Fruit fly (Drosophila melanogaster) whole organism, embryonic: ENCODE data around the gene kel.

Source experiments
- Asciz ChIP-seq: fragments of 200-800 bp; sonication (Bioruptor generic); optimal IDR thresholded peaks from 2 replicates; lab custom pipeline; 2017; ENCODE audit warnings: missing biosample characterization, mild to moderate bottlenecking, missing genetic modification characterization, missing genetic modification reagents
- B-H2 ChIP-seq: fragments of 200-800 bp; sonication (Bioruptor generic); optimal IDR thresholded peaks from 2 replicates; lab custom pipeline; 2018; ENCODE audit warnings: missing biosample characterization, mild to moderate bottlenecking, missing genetic modification characterization
- Bteb2 ChIP-seq: fragments of 200-800 bp; sonication (Bioruptor generic); optimal IDR thresholded peaks from 2 replicates; lab custom pipeline; 2016; ENCODE audit warnings: missing biosample characterization, missing genetic modification characterization
- CG10267 ChIP-seq: fragments of 200-800 bp; sonication (Bioruptor generic); optimal IDR thresholded peaks from 2 replicates; lab custom pipeline; 2018; ENCODE audit warnings: missing biosample characterization, mild to moderate bottlenecking, missing genetic modification characterization, moderate library complexity
- CG12744 ChIP-seq: fragments of 200-800 bp; sonication (Bioruptor generic); optimal IDR thresholded peaks from 2 replicates; lab custom pipeline; 2016; ENCODE audit warnings: missing biosample characterization, missing genetic modification characterization
- CG13424 ChIP-seq: fragments of 200-800 bp; sonication (Bioruptor generic); optimal IDR thresholded peaks from 2 replicates; lab custom pipeline; 2019; ENCODE audit warnings: missing biosample characterization, mild to moderate bottlenecking, missing genetic modification characterization, moderate library complexity
- CG14710 ChIP-seq: fragments of 200-800 bp; sonication (Bioruptor generic); optimal IDR thresholded peaks from 3 replicates; lab custom pipeline; 2019; ENCODE audit warnings: missing biosample characterization, mild to moderate bottlenecking, missing genetic modification characterization, moderate library complexity
- CG14860 ChIP-seq: fragments of 200-800 bp; sonication (Bioruptor generic); IDR thresholded peaks from 3 replicates; pipeline ENCODE4 v1.3.6; 2022; ENCODE audit warnings: missing biosample characterization, missing genetic modification characterization; ENCODE audit not compliant: partially characterized antibody
- CG15601 ChIP-seq: fragments of 200-800 bp; sonication (Bioruptor generic); optimal IDR thresholded peaks from 3 replicates; lab custom pipeline; 2019; ENCODE audit warnings: missing biosample characterization, mild to moderate bottlenecking, missing genetic modification characterization, moderate library complexity
- CG17568 ChIP-seq: fragments of 200-800 bp; sonication (Bioruptor generic); optimal IDR thresholded peaks from 2 replicates; lab custom pipeline; 2018; ENCODE audit warnings: missing biosample characterization, mild to moderate bottlenecking, missing genetic modification characterization, moderate library complexity
- CG2875 ChIP-seq: fragments of 200-800 bp; sonication (Bioruptor generic); optimal IDR thresholded peaks from 2 replicates; lab custom pipeline; 2017; ENCODE audit warnings: missing biosample characterization, mild to moderate bottlenecking, missing genetic modification characterization, missing genetic modification reagents
- CG31224 ChIP-seq: fragments of 200-800 bp; sonication (Bioruptor generic); IDR thresholded peaks from 2 replicates; pipeline ENCODE4 v1.3.6; 2022; ENCODE audit warnings: missing biosample characterization, missing genetic modification characterization
- CG33557 ChIP-seq: fragments of 200-800 bp; sonication (Bioruptor generic); optimal IDR thresholded peaks from 2 replicates; lab custom pipeline; 2019; ENCODE audit warnings: missing biosample characterization, mild to moderate bottlenecking, missing genetic modification characterization, moderate library complexity
- CG4424 ChIP-seq: fragments of 200-800 bp; sonication (Bioruptor generic); optimal IDR thresholded peaks from 3 replicates; lab custom pipeline; 2016; ENCODE audit warnings: missing biosample characterization, missing genetic modification characterization
- CG4854 ChIP-seq: fragments of 200-800 bp; sonication (Bioruptor generic); optimal IDR thresholded peaks from 2 replicates; lab custom pipeline; 2016; ENCODE audit warnings: missing biosample characterization, missing genetic modification characterization, inconsistent platforms
- CG6689 ChIP-seq: fragments of 200-800 bp; sonication (Bioruptor generic); IDR thresholded peaks from 2 replicates; pipeline ENCODE4 v1.3.6; 2022; ENCODE audit warnings: missing biosample characterization, missing genetic modification characterization
- CG9609 ChIP-seq: fragments of 200-800 bp; sonication (Bioruptor generic); optimal IDR thresholded peaks from 3 replicates; lab custom pipeline; 2016; ENCODE audit warnings: missing biosample characterization, missing genetic modification characterization
- CHES-1-like ChIP-seq: fragments of 200-800 bp; sonication (Bioruptor generic); optimal IDR thresholded peaks from 2 replicates; lab custom pipeline; 2016; ENCODE audit warnings: missing biosample characterization, missing genetic modification characterization
- Camta ChIP-seq: fragments of 200-800 bp; sonication (Bioruptor generic); optimal IDR thresholded peaks from 2 replicates; lab custom pipeline; 2016; ENCODE audit warnings: missing biosample characterization, missing genetic modification characterization
- D19B ChIP-seq: fragments of 200-800 bp; sonication (Bioruptor generic); optimal IDR thresholded peaks from 2 replicates; lab custom pipeline; 2017; ENCODE audit warnings: missing biosample characterization, mild to moderate bottlenecking, missing genetic modification characterization
- Drgx ChIP-seq: fragments of 200-800 bp; sonication (Bioruptor generic); IDR thresholded peaks from 2 replicates; pipeline ENCODE4 v1.3.6; 2022; ENCODE audit warnings: missing biosample characterization, missing genetic modification characterization
- Fer2 ChIP-seq: fragments of 200-800 bp; sonication (Bioruptor generic); optimal IDR thresholded peaks from 2 replicates; lab custom pipeline; 2018; ENCODE audit warnings: missing biosample characterization, mild to moderate bottlenecking, missing genetic modification characterization, moderate library complexity
- H15 ChIP-seq: fragments of 200-800 bp; sonication (Bioruptor generic); IDR thresholded peaks from 3 replicates; pipeline ENCODE4 v1.3.6; 2022; ENCODE audit warnings: missing biosample characterization, missing genetic modification characterization
- HLH4C ChIP-seq: fragments of 200-800 bp; sonication (Bioruptor generic); IDR thresholded peaks from 3 replicates; pipeline ENCODE4 v1.3.6; 2022; ENCODE audit warnings: missing biosample characterization, missing genetic modification characterization; ENCODE audit not compliant: partially characterized antibody
- HLHmδ ChIP-seq: fragments of 200-800 bp; sonication (Bioruptor generic); optimal IDR thresholded peaks from 2 replicates; lab custom pipeline; 2018; ENCODE audit warnings: missing biosample characterization, mild to moderate bottlenecking, missing genetic modification characterization, moderate library complexity
- Kr ChIP-seq: fragments of 200-800 bp; sonication (Bioruptor generic); optimal IDR thresholded peaks from 2 replicates; lab custom pipeline; 2017; ENCODE audit warnings: missing biosample characterization, mild to moderate bottlenecking, missing genetic modification characterization
- Lhr ChIP-seq: fragments of 200-800 bp; sonication (Bioruptor generic); optimal IDR thresholded peaks from 3 replicates; lab custom pipeline; 2017; ENCODE audit warnings: mild to moderate bottlenecking, missing biosample characterization, missing genetic modification reagents, missing genetic modification characterization
- Opbp ChIP-seq: fragments of 200-800 bp; sonication (Bioruptor generic); IDR thresholded peaks from 3 replicates; pipeline ENCODE4 v1.3.6; 2022; ENCODE audit warnings: missing biosample characterization, missing genetic modification characterization; ENCODE audit not compliant: partially characterized antibody
- Pdp1 ChIP-seq, 2 experiments: fragments of 200-800 bp; sonication (Bioruptor generic); optimal IDR thresholded peaks; 3 replicates each; lab custom pipeline; 2016; ENCODE audit warnings: missing biosample characterization in 2 of 2, missing genetic modification characterization in 2 of 2, mild to moderate bottlenecking in 1 of 2, moderate library complexity in 1 of 2
- Six4 ChIP-seq: fragments of 200-800 bp; sonication (Bioruptor generic); optimal IDR thresholded peaks from 2 replicates; lab custom pipeline; 2016; ENCODE audit warnings: missing biosample characterization, missing genetic modification characterization
- Sox102F ChIP-seq: fragments of 200-800 bp; sonication (Bioruptor generic); optimal IDR thresholded peaks from 2 replicates; lab custom pipeline; 2018; ENCODE audit warnings: missing biosample characterization, mild to moderate bottlenecking, missing genetic modification characterization, moderate library complexity
- Sry-β ChIP-seq: fragments of 200-800 bp; sonication (Bioruptor generic); optimal IDR thresholded peaks from 2 replicates; lab custom pipeline; 2018; ENCODE audit warnings: missing biosample characterization, mild to moderate bottlenecking, missing genetic modification characterization, moderate library complexity
- Vsx1 ChIP-seq: fragments of 200-800 bp; sonication (Bioruptor generic); optimal IDR thresholded peaks from 2 replicates; lab custom pipeline; 2017; ENCODE audit warnings: missing biosample characterization, mild to moderate bottlenecking, missing genetic modification characterization, missing genetic modification reagents
- amos ChIP-seq: fragments of 200-800 bp; sonication (Bioruptor generic); IDR thresholded peaks from 2 replicates; pipeline ENCODE4 v1.3.6; 2022; ENCODE audit warnings: missing biosample characterization, missing genetic modification characterization; ENCODE audit not compliant: partially characterized antibody
- bab2 ChIP-seq: fragments of 200-800 bp; sonication (Bioruptor generic); optimal IDR thresholded peaks from 2 replicates; lab custom pipeline; 2016; ENCODE audit warnings: missing biosample characterization, missing genetic modification characterization
- cato ChIP-seq: fragments of 200-800 bp; sonication (Bioruptor generic); optimal IDR thresholded peaks from 2 replicates; lab custom pipeline; 2016; ENCODE audit warnings: missing biosample characterization, missing genetic modification characterization, borderline replicate concordance
- chm ChIP-seq: fragments of 200-800 bp; sonication (Bioruptor generic); IDR thresholded peaks from 2 replicates; pipeline ENCODE4 v1.3.6; 2022; ENCODE audit warnings: missing biosample characterization, missing genetic modification characterization
- dpn ChIP-seq, 2 experiments: fragments of 200-800 bp; sonication (Bioruptor generic); optimal IDR thresholded peaks; 3 replicates each; lab custom pipeline; 2016; ENCODE audit warnings: missing biosample characterization in 2 of 2, missing genetic modification characterization in 2 of 2
- gsb ChIP-seq: fragments of 200-800 bp; sonication (Bioruptor generic); IDR thresholded peaks from 2 replicates; pipeline ENCODE4 v1.3.6; 2022; ENCODE audit warnings: missing biosample characterization, missing genetic modification characterization
- nerfin-2 ChIP-seq: fragments of 200-800 bp; sonication (Bioruptor generic); IDR thresholded peaks from 2 replicates; pipeline ENCODE4 v1.3.6; 2022; ENCODE audit warnings: missing biosample characterization, missing genetic modification characterization; ENCODE audit not compliant: partially characterized antibody
- odd ChIP-seq: fragments of 200-800 bp; sonication (Bioruptor generic); optimal IDR thresholded peaks from 2 replicates; lab custom pipeline; 2017; ENCODE audit warnings: missing biosample characterization, mild to moderate bottlenecking, missing genetic modification characterization
- org-1 ChIP-seq: fragments of 200-800 bp; sonication (Bioruptor generic); optimal IDR thresholded peaks from 2 replicates; lab custom pipeline; 2017; ENCODE audit warnings: missing biosample characterization, missing genetic modification characterization
- pan ChIP-seq, 4 experiments: fragments of >200 bp in 3 of 4; fragments of 200-800 bp in 1 of 4; sonication (Bioruptor generic) in 1 of 4; optimal IDR thresholded peaks in 3 of 4; IDR thresholded peaks in 1 of 4; 2 replicates each; pipeline versions ENCODE4 v1.3.6 to Lab custom; 2017 to 2022; ENCODE audit warnings: missing biosample characterization in 2 of 4, missing genetic modification characterization in 2 of 4, mixed read lengths in 1 of 4
- rib ChIP-seq: fragments of 200-800 bp; sonication (Bioruptor generic); IDR thresholded peaks from 2 replicates; pipeline ENCODE4 v1.3.6; 2022; ENCODE audit warnings: missing biosample characterization, missing genetic modification characterization
- run ChIP-seq: fragments of 200-800 bp; sonication (Bioruptor generic); optimal IDR thresholded peaks from 3 replicates; lab custom pipeline; 2018; ENCODE audit warnings: missing biosample characterization, mild to moderate bottlenecking, missing genetic modification characterization
- tx ChIP-seq: fragments of 200-800 bp; sonication (Bioruptor generic); optimal IDR thresholded peaks from 2 replicates; lab custom pipeline; 2016; ENCODE audit warnings: missing biosample characterization, missing genetic modification characterization
- vvl ChIP-seq: fragments of 200-800 bp; sonication (Bioruptor generic); IDR thresholded peaks from 2 replicates; pipeline ENCODE4 v1.3.6; 2022; ENCODE audit warnings: missing biosample characterization, missing genetic modification characterization

kel gene

dm6 chr2L:18148552-18149219, 10.8 kb upstream of the kel start (continued):
- peak; percentile 88 for TF ChIP-seq CG17568 (GFP tag; lab: Kevin White, UChicago)
- no peak for TF ChIP-seq cato (GFP tag; lab: Kevin White, UChicago)
- peak; percentile 90 for TF ChIP-seq Asciz (GFP tag; lab: Kevin White, UChicago)
- peak; percentile 22 for TF ChIP-seq CG10267 (tag; lab: Kevin White, UChicago)
- TF ChIP-seq bab2 (GFP tag; lab: Kevin White, UChicago): peak; percentile 66
- peak; percentile 20 for TF ChIP-seq Fer2
- TF ChIP-seq odd (GFP tag; lab: Kevin White, UChicago): peak; percentile 80
- TF ChIP-seq CG6689 (GFP tag; lab: Robert Waterston, UW): no peak; the same call in 1 of the 2 replicates
- no peak for TF ChIP-seq H15 (GFP tag; lab: Robert Waterston, UW)
- TF ChIP-seq Six4 (GFP tag; lab: Kevin White, UChicago): peak; percentile 3
- TF ChIP-seq Bteb2 (GFP tag; lab: Kevin White, UChicago): no peak
- TF ChIP-seq CG2875 (GFP tag; lab: Kevin White, UChicago): peak; percentile 69
- no peak for TF ChIP-seq CG14860 (GFP tag; lab: Robert Waterston, UW)
- TF ChIP-seq D19B (GFP tag; lab: Kevin White, UChicago): peak; percentile 24
- no peak for TF ChIP-seq CG12744
- peak; percentile 73 for TF ChIP-seq vvl (GFP tag; lab: Robert Waterston, UW)
- peak; percentile 81 for TF ChIP-seq CG33557 (GFP tag; lab: Kevin White, UChicago)
- no peak for TF ChIP-seq HLH4C (GFP tag; lab: Robert Waterston, UW)
- TF ChIP-seq run (tag; lab: Kevin White, UChicago): peak; percentile 45
- peak; percentile 58 for TF ChIP-seq Camta (GFP tag; lab: Kevin White, UChicago)
- no peak for TF ChIP-seq tx (GFP tag; lab: Kevin White, UChicago)
- peak; percentile 67 for TF ChIP-seq CG15601 (tag; lab: Kevin White, UChicago)
- peak; percentile 67 for TF ChIP-seq B-H2
- TF ChIP-seq Kr: peak; percentile 73
- no peak for TF ChIP-seq CG9609
- TF ChIP-seq Drgx (GFP tag; lab: Robert Waterston, UW): 0 out of 2 replicates have a peak, but pooled peaks have one; percentile 14
- peak; percentile 39 for TF ChIP-seq Sry-β
- TF ChIP-seq CG4854: peak; percentile 19
- TF ChIP-seq chm (GFP tag; lab: Robert Waterston, UW): peak; percentile 79
- TF ChIP-seq CG4424: peak; percentile 36
- TF ChIP-seq CHES-1-like: peak; percentile 67
- no peak for TF ChIP-seq Opbp (GFP tag; lab: Robert Waterston, UW)
- TF ChIP-seq HLHmδ (GFP tag; lab: Kevin White, UChicago): peak; percentile 87
- TF ChIP-seq Lhr: peak; percentile 57
- TF ChIP-seq rib (GFP tag; lab: Robert Waterston, UW): peak; percentile 83
- no peak for TF ChIP-seq pan (optimal IDR thresholded peaks at IDR 0.05; lab: Kevin White, UChicago)
- TF ChIP-seq pan (GFP tag; optimal IDR thresholded peaks at IDR 0.05 in 1 of 2, IDR thresholded peaks at IDR 0.05 in 1 of 2): peak in 1 of 2 experiments; percentile 57
- TF ChIP-seq CG31224 (GFP tag; lab: Robert Waterston, UW): 0 out of 2 replicates have a peak, but pooled peaks have one; percentile 7
- TF ChIP-seq Pdp1 (GFP tag; optimal IDR thresholded peaks at IDR 0.05; lab: Kevin White, UChicago): peak; percentile 3 to 48
- peak; percentile 82 for TF ChIP-seq Vsx1
- peak; percentile 14 to 36 for TF ChIP-seq dpn (GFP tag; optimal IDR thresholded peaks at IDR 0.05; lab: Kevin White, UChicago)
- TF ChIP-seq amos (GFP tag; lab: Robert Waterston, UW): no peak; the same call in 1 of the 2 replicates
- no peak for TF ChIP-seq nerfin-2 (GFP tag; lab: Robert Waterston, UW)
- TF ChIP-seq gsb (GFP tag; lab: Robert Waterston, UW): peak; percentile 23; the same call in 1 of the 2 replicates
- TF ChIP-seq org-1 (GFP tag; lab: Kevin White, UChicago): peak; percentile 71
- TF ChIP-seq CG13424 (tag; lab: Kevin White, UChicago): peak; percentile 65
- TF ChIP-seq Sox102F (GFP tag; lab: Kevin White, UChicago): peak; percentile 42
- peak; percentile 47 for TF ChIP-seq CG14710
